Worm (Caenorhabditis elegans) whole organism, young adult: ENCODE data around the gene F59B1.8.

Source experiments
- F49E8.2 ChIP-seq: sonication (generic microtip); optimal IDR thresholded peaks from 3 replicates; lab custom pipeline; 2017; ENCODE audit warnings: missing genetic modification characterization, mild to moderate bottlenecking, missing compliant biosample characterization, antibody characterized with exemption, moderate library complexity; ENCODE audit not compliant: insufficient read depth
- ccch-3 ChIP-seq: fragments of 200-800 bp; sonication (Bioruptor generic); optimal IDR thresholded peaks from 2 replicates; lab custom pipeline; 2018; ENCODE audit warnings: mild to moderate bottlenecking, missing genetic modification characterization, missing compliant biosample characterization

- TF ChIP-seq F49E8.2 (tag; lab: Kevin White, UChicago) (no peak), ccch-3 (GFP tag; lab: Kevin White, UChicago) (no peak)
These were observed 17.1 kb downstream of the F59B1.8 start, which contains the start of gene F59B1.4 for ce11 chrV:3626944-3627343.
